Worm (Caenorhabditis elegans) whole organism, L2 larva: Measurements from ENCODE around the gene C49C3.8.

Experiments
- C34F6.9 ChIP-seq: fragments of 150-350 bp; optimal IDR thresholded peaks from 2 replicates; lab custom pipeline; 2014; ENCODE audit warnings: missing biosample characterization, missing genetic modification characterization
- F13H6.1 ChIP-seq: sonication (generic microtip); optimal IDR thresholded peaks from 2 replicates; lab custom pipeline; 2016; ENCODE audit warnings: missing genetic modification characterization, missing compliant biosample characterization
- R02D3.7 ChIP-seq: fragments of 150-350 bp; optimal IDR thresholded peaks from 2 replicates; lab custom pipeline; 2014; ENCODE audit warnings: missing biosample characterization, missing genetic modification characterization
- Y55F3AM.14 ChIP-seq: fragments of 200-800 bp; sonication (Bioruptor generic); optimal IDR thresholded peaks from 2 replicates; lab custom pipeline; 2018; ENCODE audit warnings: mild to moderate bottlenecking, missing genetic modification characterization, missing compliant biosample characterization
- ZK546.5 ChIP-seq: sonication (generic microtip); optimal IDR thresholded peaks from 2 replicates; lab custom pipeline; 2017; ENCODE audit warnings: missing biosample characterization, missing genetic modification characterization
- alr-1 ChIP-seq: fragments of 150-350 bp; optimal IDR thresholded peaks from 2 replicates; lab custom pipeline; 2014; ENCODE audit warnings: missing biosample characterization, missing genetic modification characterization
- aly-2 ChIP-seq: fragments of 150-350 bp; optimal IDR thresholded peaks from 2 replicates; lab custom pipeline; 2014; ENCODE audit warnings: missing biosample characterization, missing genetic modification characterization
- ama-1 ChIP-seq: fragments of 150-350 bp; optimal IDR thresholded peaks from 2 replicates; lab custom pipeline; 2018; ENCODE audit warnings: inconsistent platforms
- ceh-16 ChIP-seq: fragments of 150-350 bp; optimal IDR thresholded peaks from 2 replicates; lab custom pipeline; 2014; ENCODE audit warnings: missing biosample characterization, missing genetic modification characterization
- ceh-82 ChIP-seq: fragments of 150-350 bp; optimal IDR thresholded peaks from 2 replicates; lab custom pipeline; 2014; ENCODE audit warnings: missing biosample characterization, missing genetic modification characterization
- crh-2 ChIP-seq: sonication (generic microtip); optimal IDR thresholded peaks from 2 replicates; lab custom pipeline; 2017; ENCODE audit warnings: missing biosample characterization, missing genetic modification characterization
- dmd-4 ChIP-seq: sonication (generic microtip); optimal IDR thresholded peaks from 2 replicates; lab custom pipeline; 2017; ENCODE audit warnings: missing biosample characterization, missing genetic modification characterization
- egl-27 ChIP-seq: sonication (generic microtip); optimal IDR thresholded peaks from 3 replicates; lab custom pipeline; 2017; ENCODE audit warnings: missing biosample characterization, missing genetic modification reagents, missing genetic modification characterization
- elt-1 ChIP-seq: fragments of 150-350 bp; optimal IDR thresholded peaks from 2 replicates; lab custom pipeline; 2014; ENCODE audit warnings: missing biosample characterization, missing genetic modification characterization
- fos-1 ChIP-seq: fragments of 150-350 bp; optimal IDR thresholded peaks from 2 replicates; lab custom pipeline; 2014; ENCODE audit warnings: missing biosample characterization, missing genetic modification characterization
- gmeb-1 ChIP-seq: fragments of 150-350 bp; optimal IDR thresholded peaks from 2 replicates; lab custom pipeline; 2014; ENCODE audit warnings: missing biosample characterization, missing genetic modification characterization
- lin-13 ChIP-seq: fragments of 150-350 bp; optimal IDR thresholded peaks from 2 replicates; lab custom pipeline; 2014; ENCODE audit warnings: missing biosample characterization, missing genetic modification reagents, missing genetic modification characterization
- lin-39 ChIP-seq: fragments of 150-350 bp; optimal IDR thresholded peaks from 2 replicates; lab custom pipeline; 2014; ENCODE audit warnings: missing biosample characterization, missing genetic modification reagents, missing genetic modification characterization
- lsy-2 ChIP-seq, 2 experiments: fragments of 150-350 bp in 1 of 2; sonication (generic microtip) in 1 of 2; optimal IDR thresholded peaks; 2 replicates each; lab custom pipeline; 2014 to 2017; ENCODE audit warnings: missing biosample characterization in 2 of 2, missing genetic modification characterization in 2 of 2
- mdl-1 ChIP-seq, 2 experiments: fragments of 150-350 bp in 1 of 2; sonication (generic microtip) in 1 of 2; optimal IDR thresholded peaks; 2 replicates each; lab custom pipeline; 2017; ENCODE audit warnings: missing biosample characterization in 2 of 2, missing genetic modification characterization in 2 of 2
- nhr-10 ChIP-seq: sonication (generic microtip); optimal IDR thresholded peaks from 2 replicates; lab custom pipeline; 2017; ENCODE audit warnings: missing biosample characterization, missing genetic modification characterization
- nhr-11 ChIP-seq: fragments of 150-350 bp; optimal IDR thresholded peaks from 2 replicates; lab custom pipeline; 2014; ENCODE audit warnings: missing biosample characterization, missing genetic modification characterization
- nhr-12 ChIP-seq: fragments of 150-350 bp; optimal IDR thresholded peaks from 2 replicates; lab custom pipeline; 2014; ENCODE audit warnings: missing biosample characterization, missing genetic modification characterization
- nhr-129 ChIP-seq: fragments of 150-350 bp; optimal IDR thresholded peaks from 2 replicates; lab custom pipeline; 2014; ENCODE audit warnings: missing biosample characterization, missing genetic modification characterization
- nhr-21 ChIP-seq: fragments of 150-350 bp; optimal IDR thresholded peaks from 2 replicates; lab custom pipeline; 2014; ENCODE audit warnings: missing biosample characterization, missing genetic modification characterization
- nhr-237 ChIP-seq: fragments of 150-350 bp; optimal IDR thresholded peaks from 2 replicates; lab custom pipeline; 2014; ENCODE audit warnings: missing biosample characterization, missing genetic modification characterization
- nhr-25 ChIP-seq: fragments of 150-350 bp; sonication (generic microtip); optimal IDR thresholded peaks from 3 replicates; lab custom pipeline; 2014; ENCODE audit warnings: missing biosample characterization, missing genetic modification characterization
- nhr-77 ChIP-seq: fragments of 150-350 bp; optimal IDR thresholded peaks from 2 replicates; lab custom pipeline; 2014; ENCODE audit warnings: missing biosample characterization, missing genetic modification characterization
- peb-1 ChIP-seq: fragments of 150-350 bp; optimal IDR thresholded peaks from 2 replicates; lab custom pipeline; 2014; ENCODE audit warnings: missing biosample characterization, missing genetic modification characterization
- skn-1 ChIP-seq: sonication (generic microtip); optimal IDR thresholded peaks from 2 replicates; lab custom pipeline; 2017; ENCODE audit warnings: missing biosample characterization, missing genetic modification characterization
- sma-9 ChIP-seq, 2 experiments: fragments of 150-350 bp in 1 of 2; sonication (generic microtip) in 1 of 2; optimal IDR thresholded peaks; 2 replicates each; lab custom pipeline; 2014 to 2016; ENCODE audit warnings: missing genetic modification characterization in 2 of 2, mild to moderate bottlenecking in 1 of 2, missing biosample characterization in 1 of 2, missing compliant biosample characterization in 1 of 2, missing genetic modification reagents in 1 of 2, moderate library complexity in 1 of 2
- snpc-4 ChIP-seq: fragments of 150-350 bp; optimal IDR thresholded peaks from 2 replicates; lab custom pipeline; 2014; ENCODE audit warnings: missing biosample characterization, missing genetic modification characterization
- unc-39 ChIP-seq: fragments of 150-350 bp; optimal IDR thresholded peaks from 2 replicates; lab custom pipeline; 2014; ENCODE audit warnings: missing biosample characterization, missing genetic modification characterization
- unc-55 ChIP-seq: fragments of 150-350 bp; sonication (generic microtip); optimal IDR thresholded peaks from 3 replicates; lab custom pipeline; 2014; ENCODE audit warnings: missing biosample characterization, missing genetic modification reagents, missing genetic modification characterization
- unc-62 ChIP-seq: fragments of 150-350 bp; optimal IDR thresholded peaks from 2 replicates; lab custom pipeline; 2014; ENCODE audit warnings: missing biosample characterization, missing genetic modification reagents, missing genetic modification characterization
- zag-1 ChIP-seq: fragments of 150-350 bp; optimal IDR thresholded peaks from 2 replicates; lab custom pipeline; 2014; ENCODE audit warnings: missing biosample characterization, missing genetic modification characterization
- ztf-1 ChIP-seq: fragments of 200-800 bp; sonication (Bioruptor generic); conservative IDR thresholded peaks from 2 replicates; pipeline ENCODE4 v1.3.6; 2022; ENCODE audit warnings: missing genetic modification characterization, missing compliant biosample characterization
- ztf-11 ChIP-seq: sonication (generic microtip); optimal IDR thresholded peaks from 2 replicates; lab custom pipeline; 2017; ENCODE audit warnings: missing biosample characterization, missing genetic modification characterization

C49C3.8 gene

DNA sequence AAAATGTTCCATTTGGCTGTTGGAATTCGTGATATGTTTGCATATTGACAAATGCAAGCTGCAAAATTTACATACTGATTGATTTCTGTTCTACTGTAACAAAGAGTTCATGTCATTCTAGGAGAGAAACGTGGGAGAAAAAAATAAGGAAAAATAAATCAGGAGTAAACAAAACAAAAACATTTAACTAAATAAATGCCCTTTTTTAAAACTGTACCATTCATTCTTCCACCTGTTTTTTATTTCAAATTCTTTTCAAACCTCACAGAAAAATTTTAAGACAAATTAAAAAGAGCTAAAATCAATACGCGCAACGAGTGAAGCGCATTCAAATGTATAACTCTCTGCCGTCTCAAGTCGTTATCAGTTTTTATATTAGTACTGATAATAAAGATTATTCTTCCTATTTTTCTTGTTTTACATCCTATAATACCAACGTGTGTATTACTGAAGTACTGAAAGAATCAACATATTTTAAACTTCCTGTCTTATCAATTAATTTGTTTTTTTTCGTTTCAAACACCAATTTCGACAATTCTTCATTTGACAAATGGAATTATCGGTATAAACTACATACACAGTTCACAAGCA, 4.0 kb downstream of the C49C3.8 start, which contains the start of gene C49C3.10:
Gene C49C3.10 (minus strand): TSS at position 51 of the 591 bp plus-strand sequence.
- TF ChIP-seq ama-1 (lab: Kevin White, UChicago) (no peak), crh-2 (tag; lab: Kevin White, UChicago) (peak; percentile 56), nhr-11 (no peak), fos-1 (tag; lab: Kevin White, UChicago) (peak; percentile 74), skn-1 (tag; lab: Kevin White, UChicago) (peak; percentile 55), unc-39 (tag; lab: Kevin White, UChicago) (no peak)

DNA sequence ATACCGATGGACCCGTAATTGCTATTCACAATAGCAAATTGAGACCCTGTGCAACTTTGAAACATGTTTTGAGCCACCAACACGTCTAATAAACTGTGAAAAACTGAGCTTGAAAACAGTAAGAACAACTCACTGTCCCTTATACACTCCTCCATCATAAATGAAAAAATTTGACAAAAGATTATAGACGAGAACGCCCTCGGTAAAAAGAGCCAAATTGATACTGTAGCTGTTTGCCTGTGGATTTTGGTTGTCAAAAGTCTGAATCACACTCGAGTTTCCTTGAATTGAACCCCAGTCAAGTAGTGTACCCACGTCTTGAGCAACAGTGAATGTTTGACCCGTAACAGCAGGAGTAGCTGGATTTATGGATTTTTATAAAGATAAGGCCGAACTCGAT, 6.0 kb downstream of the C49C3.8 start:
- TF ChIP-seq elt-1 (no peak), ztf-11 (tag; lab: Kevin White, UChicago) (no peak), ceh-82 (tag; lab: Kevin White, UChicago) (no peak), sma-9 (GFP tag; optimal IDR thresholded peaks at IDR 0.05; lab: Kevin White, UChicago) (no peak), sma-9 (tag; optimal IDR thresholded peaks at IDR 0.05; lab: Kevin White, UChicago) (no peak), alr-1 (tag; lab: Kevin White, UChicago) (no peak), aly-2 (tag; lab: Kevin White, UChicago) (no peak), nhr-11 (no peak), lsy-2 (tag; optimal IDR thresholded peaks at IDR 0.05; lab: Kevin White, UChicago) (no peak), lin-13 (GFP tag; lab: Kevin White, UChicago) (no peak)

DNA sequence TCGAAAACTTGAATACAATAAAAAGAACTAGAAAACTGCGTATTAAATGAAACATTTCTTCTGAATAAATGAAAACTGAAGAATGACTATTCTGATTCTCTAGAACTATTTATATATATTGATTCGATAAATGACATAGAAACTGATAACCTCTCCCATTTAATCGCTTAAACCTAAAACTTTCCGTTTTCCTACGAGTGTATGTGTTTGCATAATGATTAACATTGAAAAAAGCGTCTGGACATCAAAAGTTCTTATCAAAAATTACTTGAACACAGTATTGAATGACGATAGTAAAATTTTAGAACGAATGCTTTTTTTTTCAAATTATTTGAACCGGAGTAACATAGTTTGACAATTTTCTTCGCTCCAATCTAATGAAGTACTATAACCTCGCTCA, 7.2 kb downstream of the C49C3.8 start, which contains the start of gene C49C3.9:
Gene C49C3.9 (minus strand): TSS at position 136 of the 400 bp plus-strand sequence.
- no peak for TF ChIP-seq nhr-12 (tag; lab: Kevin White, UChicago)
- TF ChIP-seq C34F6.9: no peak
- peak; percentile 5 for TF ChIP-seq crh-2 (tag; lab: Kevin White, UChicago)
- no peak for TF ChIP-seq egl-27 (tag; lab: Kevin White, UChicago)
- no peak for TF ChIP-seq dmd-4 (tag; lab: Kevin White, UChicago)
- TF ChIP-seq alr-1 (tag; lab: Kevin White, UChicago): no peak
- peak; percentile 99 for TF ChIP-seq fos-1 (tag; lab: Kevin White, UChicago)
- TF ChIP-seq lsy-2 (tag; optimal IDR thresholded peaks at IDR 0.05; lab: Kevin White, UChicago): no peak
- no peak for TF ChIP-seq ceh-16 (tag; lab: Kevin White, UChicago)
- TF ChIP-seq unc-55 (GFP tag; lab: Kevin White, UChicago): no peak
- no peak for TF ChIP-seq nhr-237 (tag; lab: Kevin White, UChicago)
- TF ChIP-seq R02D3.7 (tag; lab: Kevin White, UChicago): no peak
- TF ChIP-seq F13H6.1 (tag; lab: Kevin White, UChicago): no peak
- TF ChIP-seq sma-9 (GFP tag; optimal IDR thresholded peaks at IDR 0.05; lab: Kevin White, UChicago): no peak
- TF ChIP-seq sma-9 (tag; optimal IDR thresholded peaks at IDR 0.05; lab: Kevin White, UChicago): no peak
- no peak for TF ChIP-seq snpc-4 (tag; lab: Kevin White, UChicago)

DNA sequence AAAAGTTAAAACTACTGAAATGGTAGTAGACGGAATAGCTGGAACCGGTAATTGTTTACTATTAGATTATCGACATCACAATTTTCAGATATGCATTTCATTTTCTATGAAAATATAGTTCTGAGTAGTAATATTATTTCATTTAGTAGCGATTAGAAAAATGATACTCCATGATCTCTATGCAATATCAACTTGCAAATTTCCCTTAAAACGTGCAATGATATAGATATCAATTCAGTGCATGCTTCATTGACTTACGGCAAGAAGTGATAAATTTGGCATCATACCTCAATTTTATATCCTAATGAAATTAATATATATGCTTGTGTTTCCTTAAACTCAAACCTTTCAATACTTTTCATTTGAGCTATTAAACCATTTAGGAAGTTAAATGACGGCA, 7.7 kb downstream of the C49C3.8 start, which contains the start of gene C49C3.21:
Gene C49C3.21 (plus strand): TSS at position 301 of the 400 bp plus-strand sequence.
- TF ChIP-seq snpc-4 (tag; lab: Kevin White, UChicago) (no peak), mdl-1 (tag; optimal IDR thresholded peaks at IDR 0.05; lab: Kevin White, UChicago) (no peak), nhr-77 (tag; lab: Kevin White, UChicago) (no peak), alr-1 (tag; lab: Kevin White, UChicago) (no peak), unc-62 (no peak), elt-1 (no peak), fos-1 (tag; lab: Kevin White, UChicago) (no peak), zag-1 (tag; lab: Kevin White, UChicago) (no peak), egl-27 (tag; lab: Kevin White, UChicago) (no peak), sma-9 (GFP tag; optimal IDR thresholded peaks at IDR 0.05; lab: Kevin White, UChicago) (no peak), sma-9 (tag; optimal IDR thresholded peaks at IDR 0.05; lab: Kevin White, UChicago) (no peak), skn-1 (tag; lab: Kevin White, UChicago) (no peak), nhr-25 (tag; lab: Kevin White, UChicago) (no peak), gmeb-1 (tag; lab: Kevin White, UChicago) (no peak), ama-1 (lab: Kevin White, UChicago) (no peak), nhr-129 (tag; lab: Kevin White, UChicago) (no peak), C34F6.9 (no peak)

DNA sequence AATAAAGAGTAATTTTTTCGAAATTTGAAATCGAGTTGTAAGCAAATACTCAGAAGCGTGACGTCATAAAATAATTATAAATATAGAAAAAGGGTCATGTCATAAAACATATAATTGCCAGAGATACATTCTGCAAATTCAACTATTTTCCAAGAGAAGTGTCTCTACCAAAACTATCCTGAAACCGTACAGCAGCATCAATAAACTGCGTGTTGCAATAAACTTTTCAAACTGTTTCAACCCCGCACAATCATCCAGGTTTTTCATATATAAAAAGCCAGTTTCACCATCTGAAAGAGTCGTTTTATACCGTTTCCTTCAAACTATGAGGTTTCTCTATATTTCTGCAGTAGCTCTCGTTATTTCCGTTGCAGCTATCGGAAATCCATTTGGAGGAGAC, 8.5 kb downstream of the C49C3.8 start, which contains the start of gene C49C3.11:
Gene C49C3.11 (plus strand): TSS at position 301 of the 400 bp plus-strand sequence.
- no peak for TF ChIP-seq ama-1 (lab: Kevin White, UChicago)
- TF ChIP-seq ztf-1 (GFP tag; lab: Robert Waterston, UW): no peak
- no peak for TF ChIP-seq nhr-21 (tag; lab: Kevin White, UChicago)
- TF ChIP-seq dmd-4 (tag; lab: Kevin White, UChicago): no peak
- no peak for TF ChIP-seq C34F6.9
- TF ChIP-seq ZK546.5: no peak
- no peak for TF ChIP-seq lin-13 (GFP tag; lab: Kevin White, UChicago)
- TF ChIP-seq lin-39 (tag; lab: Kevin White, UChicago): no peak
- TF ChIP-seq nhr-10: no peak
- no peak for TF ChIP-seq snpc-4 (tag; lab: Kevin White, UChicago)
- TF ChIP-seq sma-9 (GFP tag; optimal IDR thresholded peaks at IDR 0.05; lab: Kevin White, UChicago): no peak
- no peak for TF ChIP-seq sma-9 (tag; optimal IDR thresholded peaks at IDR 0.05; lab: Kevin White, UChicago)
- TF ChIP-seq peb-1 (tag; lab: Kevin White, UChicago): no peak
- TF ChIP-seq nhr-129 (tag; lab: Kevin White, UChicago): no peak
- no peak for TF ChIP-seq Y55F3AM.14
- TF ChIP-seq, all 48 proteins: peak for 0
